Worm (Caenorhabditis elegans) whole organism, late embryonic: ENCODE results near the gene Y116F11B.7.

Experiments
- ceh-45 ChIP-seq: fragments of 200-800 bp; sonication (Bioruptor generic); IDR thresholded peaks from 2 replicates; pipeline ENCODE4 v1.3.6; 2022; ENCODE audit warnings: missing genetic modification reagents, missing genetic modification characterization, missing compliant biosample characterization
- elt-4 ChIP-seq: sonication (generic microtip); optimal IDR thresholded peaks from 2 replicates; lab custom pipeline; 2016; ENCODE audit warnings: missing genetic modification characterization, missing compliant biosample characterization
- ets-4 ChIP-seq: sonication (generic microtip); optimal IDR thresholded peaks from 2 replicates; lab custom pipeline; 2016; ENCODE audit warnings: missing genetic modification characterization, missing compliant biosample characterization
- hlh-15 ChIP-seq: sonication (generic microtip); optimal IDR thresholded peaks from 2 replicates; lab custom pipeline; 2016; ENCODE audit warnings: missing genetic modification characterization, missing compliant biosample characterization
- lin-11 ChIP-seq: fragments of 200-800 bp; sonication (Bioruptor generic); optimal IDR thresholded peaks from 2 replicates; lab custom pipeline; 2018; ENCODE audit warnings: mild to moderate bottlenecking, missing genetic modification characterization, missing compliant biosample characterization
- rnt-1 ChIP-seq: sonication (generic microtip); optimal IDR thresholded peaks from 2 replicates; lab custom pipeline; 2016; ENCODE audit warnings: missing genetic modification characterization, missing compliant biosample characterization
- tbx-2 ChIP-seq: sonication (generic microtip); optimal IDR thresholded peaks from 2 replicates; lab custom pipeline; 2016; ENCODE audit warnings: missing genetic modification characterization, missing compliant biosample characterization
- unc-55 ChIP-seq: sonication (generic microtip); optimal IDR thresholded peaks from 2 replicates; lab custom pipeline; 2017; ENCODE audit warnings: missing biosample characterization, missing genetic modification reagents, missing genetic modification characterization
- ztf-16 ChIP-seq: sonication (generic microtip); optimal IDR thresholded peaks from 2 replicates; lab custom pipeline; 2017; ENCODE audit warnings: missing genetic modification characterization, missing compliant biosample characterization

DNA sequence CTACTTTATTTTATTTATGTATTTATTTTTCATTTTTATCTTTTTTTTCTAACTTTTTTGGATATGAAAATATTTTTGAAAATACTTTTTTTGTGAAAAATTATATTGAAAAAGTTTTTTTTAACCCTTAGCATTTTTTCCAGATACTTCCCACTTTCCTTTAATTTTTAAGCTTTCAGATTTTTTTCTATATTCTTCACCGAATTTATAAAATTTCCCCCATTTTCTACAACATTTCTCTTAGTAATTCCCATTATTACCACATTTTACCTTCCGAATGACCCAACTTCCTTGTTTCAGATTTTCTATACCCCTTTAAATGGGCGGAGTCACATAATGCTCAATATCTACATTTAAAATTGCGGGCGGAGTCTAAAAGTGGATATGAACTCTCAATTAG lies 33.3 kb upstream of the Y116F11B.7 start, which contains the start of gene daf-28:
- TF ChIP-seq hlh-15 (tag; lab: Kevin White, UChicago), result no peak
- no peak for TF ChIP-seq ets-4 (tag; lab: Kevin White, UChicago)
- TF ChIP-seq elt-4, result no peak
- no peak for TF ChIP-seq tbx-2 (tag; lab: Kevin White, UChicago)
- no peak for TF ChIP-seq rnt-1 (tag; lab: Kevin White, UChicago)
- no peak for TF ChIP-seq ceh-45 (GFP tag; lab: Robert Waterston, UW)
- TF ChIP-seq lin-11 (tag; lab: Kevin White, UChicago), result no peak
- no peak for TF ChIP-seq unc-55 (GFP tag; lab: Kevin White, UChicago)
- TF ChIP-seq ztf-16 (tag; lab: Kevin White, UChicago), result no peak
